Worm (Caenorhabditis elegans): ENCODE data around the gene dnj-25.

ce11 chrV:20692903-20693302, 51.2 kb downstream of the dnj-25 start:
- TF ChIP-seq elt-2 (tag; optimal IDR thresholded peaks at IDR 0.05) (no peak), ceh-16 (tag; optimal IDR thresholded peaks at IDR 0.05) (no peak)

Measured in whole organism, L3 larva.